Worm (Caenorhabditis elegans) whole organism, L2 larva: ENCODE measurements around the gene tra-3.

Experiments
- ZK546.5 ChIP-seq: sonication (generic microtip); optimal IDR thresholded peaks from 2 replicates; lab custom pipeline; 2017; ENCODE audit warnings: missing biosample characterization, missing genetic modification characterization
- lin-13 ChIP-seq: fragments of 150-350 bp; optimal IDR thresholded peaks from 2 replicates; lab custom pipeline; 2014; ENCODE audit warnings: missing biosample characterization, missing genetic modification reagents, missing genetic modification characterization
- unc-39 ChIP-seq: fragments of 150-350 bp; optimal IDR thresholded peaks from 2 replicates; lab custom pipeline; 2014; ENCODE audit warnings: missing biosample characterization, missing genetic modification characterization

DNA sequence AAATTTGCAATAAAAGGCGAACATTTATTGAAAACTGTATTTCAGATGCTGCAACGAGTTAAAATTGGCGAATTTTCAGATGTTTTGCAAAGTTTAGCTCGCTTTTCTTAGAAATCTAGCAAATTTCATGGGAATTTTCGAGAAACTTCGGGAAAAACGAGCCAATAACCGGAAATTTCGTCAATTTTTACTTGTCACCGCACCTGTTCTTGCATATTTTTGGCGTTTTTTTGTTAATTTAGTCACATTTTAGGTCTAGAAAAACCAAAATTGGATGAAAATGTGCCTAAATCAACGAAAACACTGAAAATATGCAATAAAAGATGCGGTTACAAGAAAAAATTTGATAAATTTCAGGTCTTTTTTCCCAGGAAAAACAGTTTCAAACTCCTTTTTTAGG, 22.9 kb upstream of the tra-3 start:
- TF ChIP-seq unc-39 = no peak
- no peak for TF ChIP-seq lin-13 (GFP tag; lab: Kevin White, UChicago)
- no peak for TF ChIP-seq ZK546.5 (tag; lab: Kevin White, UChicago)
